Worm (Caenorhabditis elegans) whole organism, L4 larva: ENCODE results near the gene vrp-1.
A peak's percentile ranks its signal among the peaks of the same experiment; 100 is the strongest.

Experiments
- D1046.2 ChIP-seq: fragments of 200-800 bp; sonication (Bioruptor generic); IDR thresholded peaks from 2 replicates; pipeline ENCODE4 v1.3.6; 2022; ENCODE audit warnings: missing genetic modification characterization, missing compliant biosample characterization
- R02D3.7 ChIP-seq: fragments of 150-350 bp; sonication (generic microtip); optimal IDR thresholded peaks from 3 replicates; lab custom pipeline; 2014; ENCODE audit warnings: missing biosample characterization, missing genetic modification characterization
- Y105C5A.15 ChIP-seq: fragments of 200-800 bp; sonication (Bioruptor generic); IDR thresholded peaks from 2 replicates; pipeline ENCODE4 v1.3.6; 2022; ENCODE audit warnings: missing genetic modification characterization, missing compliant biosample characterization
- Y5F2A.4 ChIP-seq: fragments of 200-800 bp; sonication (Bioruptor generic); optimal IDR thresholded peaks from 2 replicates; lab custom pipeline; 2018; ENCODE audit warnings: mild to moderate bottlenecking, missing genetic modification characterization, missing compliant biosample characterization
- Y75B8A.6 ChIP-seq: fragments of 200-800 bp; sonication (Bioruptor generic); IDR thresholded peaks from 2 replicates; pipeline ENCODE4 v1.3.6; 2022; ENCODE audit warnings: missing genetic modification reagents, missing genetic modification characterization, missing compliant biosample characterization
- ZK546.5 ChIP-seq, 2 experiments: sonication (generic microtip); optimal IDR thresholded peaks; 2 replicates each; lab custom pipeline; 2017; ENCODE audit warnings: missing biosample characterization in 2 of 2, missing genetic modification characterization in 2 of 2
- arid-1 ChIP-seq: fragments of 200-800 bp; sonication (Bioruptor generic); conservative IDR thresholded peaks from 2 replicates; pipeline ENCODE4 v1.3.6; 2022; ENCODE audit warnings: missing genetic modification reagents, missing genetic modification characterization, missing compliant biosample characterization
- ceh-20 ChIP-seq: fragments of 200-800 bp; sonication (Bioruptor generic); IDR thresholded peaks from 2 replicates; pipeline ENCODE4 v1.3.6; 2022; ENCODE audit warnings: missing genetic modification reagents, missing genetic modification characterization, missing compliant biosample characterization
- ceh-28 ChIP-seq: fragments of 150-350 bp; optimal IDR thresholded peaks from 2 replicates; lab custom pipeline; 2014; ENCODE audit warnings: missing biosample characterization, missing genetic modification reagents, missing genetic modification characterization
- ctbp-1 ChIP-seq: fragments of 200-800 bp; sonication (Bioruptor generic); IDR thresholded peaks from 2 replicates; pipeline ENCODE4 v1.3.6; 2022; ENCODE audit warnings: missing genetic modification reagents, missing genetic modification characterization, missing compliant biosample characterization
- daf-12 ChIP-seq: fragments of 150-350 bp; optimal IDR thresholded peaks from 2 replicates; lab custom pipeline; 2014; ENCODE audit warnings: missing biosample characterization, missing genetic modification reagents, missing genetic modification characterization
- duxl-1 ChIP-seq: sonication (generic microtip); optimal IDR thresholded peaks from 2 replicates; lab custom pipeline; 2016; ENCODE audit warnings: mild to moderate bottlenecking, missing genetic modification characterization, moderate library complexity, missing compliant biosample characterization; ENCODE audit not compliant: poor library complexity
- dve-1 ChIP-seq: sonication (generic microtip); optimal IDR thresholded peaks from 2 replicates; lab custom pipeline; 2017; ENCODE audit warnings: antibody characterized with exemption, mild to moderate bottlenecking, missing genetic modification characterization, missing compliant biosample characterization; ENCODE audit not compliant: insufficient read depth
- egl-27 ChIP-seq: sonication (generic microtip); optimal IDR thresholded peaks from 3 replicates; lab custom pipeline; 2017; ENCODE audit warnings: missing biosample characterization, missing genetic modification reagents, missing genetic modification characterization
- egl-43 ChIP-seq: fragments of 200-800 bp; sonication (Bioruptor generic); IDR thresholded peaks from 2 replicates; pipeline ENCODE4 v1.3.6; 2022; ENCODE audit warnings: missing genetic modification reagents, missing genetic modification characterization, missing compliant biosample characterization
- fkh-10 ChIP-seq: fragments of 150-350 bp; optimal IDR thresholded peaks from 2 replicates; lab custom pipeline; 2014; ENCODE audit warnings: missing biosample characterization, missing genetic modification reagents, missing genetic modification characterization
- gei-8 ChIP-seq: fragments of 200-800 bp; sonication (Bioruptor generic); optimal IDR thresholded peaks from 2 replicates; lab custom pipeline; 2018; ENCODE audit warnings: mild to moderate bottlenecking, missing genetic modification characterization, missing compliant biosample characterization
- hif-1 ChIP-seq, 2 experiments: sonication (generic microtip); optimal IDR thresholded peaks; 2 replicates each; lab custom pipeline; 2016 to 2017; ENCODE audit warnings: missing compliant biosample characterization in 2 of 2, missing genetic modification characterization in 2 of 2, missing genetic modification reagents in 2 of 2, missing genotype in 2 of 2, mild to moderate bottlenecking in 1 of 2
- hlh-11 ChIP-seq: fragments of 200-800 bp; sonication (Bioruptor generic); optimal IDR thresholded peaks from 2 replicates; lab custom pipeline; 2018; ENCODE audit warnings: mild to moderate bottlenecking, missing genetic modification characterization, missing compliant biosample characterization
- hmg-1.1 ChIP-seq: fragments of 200-800 bp; sonication (Bioruptor generic); IDR thresholded peaks from 2 replicates; pipeline ENCODE4 v1.3.6; 2022; ENCODE audit warnings: missing genetic modification reagents, missing genetic modification characterization, missing compliant biosample characterization
- jun-1 ChIP-seq: fragments of 150-350 bp; optimal IDR thresholded peaks from 2 replicates; lab custom pipeline; 2014; ENCODE audit warnings: missing biosample characterization, missing genetic modification reagents, missing genetic modification characterization
- lim-7 ChIP-seq: fragments of 200-800 bp; sonication (Bioruptor generic); IDR thresholded peaks from 2 replicates; pipeline ENCODE4 v1.3.6; 2022; ENCODE audit warnings: missing genetic modification characterization, missing compliant biosample characterization
- lin-15B ChIP-seq: fragments of 150-350 bp; sonication (generic microtip); optimal IDR thresholded peaks from 3 replicates; lab custom pipeline; 2014; ENCODE audit warnings: missing biosample characterization, missing genetic modification characterization
- lin-29 ChIP-seq: fragments of 200-800 bp; sonication (Bioruptor generic); IDR thresholded peaks from 2 replicates; pipeline ENCODE4 v1.3.6; 2022; ENCODE audit warnings: missing genetic modification reagents, missing genetic modification characterization, missing compliant biosample characterization
- lin-38 ChIP-seq: fragments of 200-800 bp; sonication (Bioruptor generic); IDR thresholded peaks from 2 replicates; pipeline ENCODE4 v1.3.6; 2022; ENCODE audit warnings: missing genetic modification reagents, missing genetic modification characterization, missing compliant biosample characterization
- madf-5 ChIP-seq, 2 experiments: fragments of 200-800 bp; sonication (Bioruptor generic); IDR thresholded peaks; 2 replicates each; pipeline ENCODE4 v1.3.6; 2022; ENCODE audit warnings: missing compliant biosample characterization in 2 of 2, missing genetic modification characterization in 2 of 2
- mes-2 ChIP-seq: sonication (generic microtip); optimal IDR thresholded peaks from 2 replicates; lab custom pipeline; 2016; ENCODE audit warnings: missing genotype, mild to moderate bottlenecking, missing genetic modification characterization, missing compliant biosample characterization; ENCODE audit not compliant: poor library complexity, severe bottlenecking
- mxl-3 ChIP-seq: fragments of 200-800 bp; sonication (Bioruptor generic); optimal IDR thresholded peaks from 2 replicates; lab custom pipeline; 2018; ENCODE audit warnings: mild to moderate bottlenecking, missing genetic modification characterization, missing compliant biosample characterization
- nhr-11 ChIP-seq: fragments of 150-350 bp; optimal IDR thresholded peaks from 2 replicates; lab custom pipeline; 2014; ENCODE audit warnings: missing biosample characterization, missing genetic modification characterization
- nhr-111 ChIP-seq: fragments of 200-800 bp; sonication (Bioruptor generic); optimal IDR thresholded peaks from 2 replicates; lab custom pipeline; 2018; ENCODE audit warnings: mild to moderate bottlenecking, missing genetic modification characterization, missing compliant biosample characterization
- nhr-237 ChIP-seq: sonication (generic microtip); optimal IDR thresholded peaks from 2 replicates; lab custom pipeline; 2017; ENCODE audit warnings: missing biosample characterization, missing genetic modification characterization
- nhr-25 ChIP-seq: sonication (generic microtip); optimal IDR thresholded peaks from 2 replicates; lab custom pipeline; 2017; ENCODE audit warnings: missing genetic modification characterization, mild to moderate bottlenecking, missing compliant biosample characterization, antibody characterized with exemption, moderate library complexity, borderline replicate concordance; ENCODE audit not compliant: insufficient read depth
- nhr-76 ChIP-seq: fragments of 150-350 bp; optimal IDR thresholded peaks from 2 replicates; lab custom pipeline; 2014; ENCODE audit warnings: missing biosample characterization, missing genetic modification characterization
- nhr-77 ChIP-seq: fragments of 150-350 bp; optimal IDR thresholded peaks from 2 replicates; lab custom pipeline; 2014; ENCODE audit warnings: missing biosample characterization, missing genetic modification characterization
- pha-4 ChIP-seq, 2 experiments: fragments of 150-350 bp in 1 of 2; fragments of 200-800 bp in 1 of 2; sonication (Bioruptor generic) in 1 of 2; IDR thresholded peaks in 1 of 2; optimal IDR thresholded peaks in 1 of 2; 2 replicates each; pipeline versions ENCODE4 v1.3.6 to Lab custom; 2014 to 2022; ENCODE audit warnings: missing genetic modification characterization in 2 of 2, missing genetic modification reagents in 2 of 2, missing biosample characterization in 1 of 2, missing compliant biosample characterization in 1 of 2
- php-3 ChIP-seq: fragments of 200-800 bp; sonication (Bioruptor generic); IDR thresholded peaks from 2 replicates; pipeline ENCODE4 v1.3.6; 2022; ENCODE audit warnings: missing genetic modification reagents, missing genetic modification characterization, missing compliant biosample characterization
- pqm-1 ChIP-seq: sonication (generic microtip); optimal IDR thresholded peaks from 2 replicates; lab custom pipeline; 2017; ENCODE audit warnings: missing biosample characterization, missing genetic modification characterization
- rbr-2 ChIP-seq: sonication (generic microtip); optimal IDR thresholded peaks from 2 replicates; lab custom pipeline; 2016; ENCODE audit warnings: missing genotype, missing genetic modification characterization, missing compliant biosample characterization
- sdz-12 ChIP-seq: fragments of 200-800 bp; sonication (Bioruptor generic); optimal IDR thresholded peaks from 2 replicates; lab custom pipeline; 2018; ENCODE audit warnings: mild to moderate bottlenecking, missing genetic modification characterization, missing compliant biosample characterization
- snpc-1.2 ChIP-seq: fragments of 200-800 bp; sonication (Bioruptor generic); IDR thresholded peaks from 2 replicates; pipeline ENCODE4 v1.3.6; 2022; ENCODE audit warnings: missing genetic modification reagents, missing genetic modification characterization, missing compliant biosample characterization
- snpc-4 ChIP-seq: fragments of 150-350 bp; optimal IDR thresholded peaks from 2 replicates; lab custom pipeline; 2014; ENCODE audit warnings: missing biosample characterization, missing genetic modification characterization
- spr-1 ChIP-seq: sonication (generic microtip); optimal IDR thresholded peaks from 2 replicates; lab custom pipeline; 2016; ENCODE audit warnings: mild to moderate bottlenecking, missing genetic modification characterization, missing compliant biosample characterization
- tag-97 ChIP-seq: fragments of 200-800 bp; sonication (Bioruptor generic); IDR thresholded peaks from 2 replicates; pipeline ENCODE4 v1.3.6; 2022; ENCODE audit warnings: missing genetic modification characterization, missing compliant biosample characterization
- tra-1 ChIP-seq: fragments of 200-800 bp; sonication (Bioruptor generic); IDR thresholded peaks from 2 replicates; pipeline ENCODE4 v1.3.6; 2022; ENCODE audit warnings: missing genetic modification reagents, missing genetic modification characterization, missing compliant biosample characterization
- unc-130 ChIP-seq: sonication (generic microtip); optimal IDR thresholded peaks from 2 replicates; lab custom pipeline; 2016; ENCODE audit warnings: missing genetic modification reagents, missing genetic modification characterization, missing compliant biosample characterization
- unc-62 ChIP-seq, 3 experiments: fragments of 150-350 bp in 1 of 3; sonication (generic microtip); optimal IDR thresholded peaks in 2 of 3; peaks in 1 of 3; 1 replicate in 1 of 3; 2 replicates in 2 of 3; lab custom pipeline; 2014 to 2017; ENCODE audit warnings: missing biosample characterization in 3 of 3, missing genetic modification characterization in 3 of 3, missing genetic modification reagents in 3 of 3, missing genotype in 1 of 3
- zfp-2 ChIP-seq: sonication (generic microtip); optimal IDR thresholded peaks from 2 replicates; lab custom pipeline; 2016; ENCODE audit warnings: mild to moderate bottlenecking, missing genetic modification characterization, missing compliant biosample characterization
- zfp-3 ChIP-seq: fragments of 200-800 bp; sonication (Bioruptor generic); conservative IDR thresholded peaks from 2 replicates; pipeline ENCODE4 v1.3.6; 2022; ENCODE audit warnings: missing genetic modification reagents, missing genetic modification characterization, missing compliant biosample characterization
- ztf-11 ChIP-seq: fragments of 150-350 bp; optimal IDR thresholded peaks from 2 replicates; lab custom pipeline; 2014; ENCODE audit warnings: missing biosample characterization, missing genetic modification characterization

vrp-1 gene

DNA sequence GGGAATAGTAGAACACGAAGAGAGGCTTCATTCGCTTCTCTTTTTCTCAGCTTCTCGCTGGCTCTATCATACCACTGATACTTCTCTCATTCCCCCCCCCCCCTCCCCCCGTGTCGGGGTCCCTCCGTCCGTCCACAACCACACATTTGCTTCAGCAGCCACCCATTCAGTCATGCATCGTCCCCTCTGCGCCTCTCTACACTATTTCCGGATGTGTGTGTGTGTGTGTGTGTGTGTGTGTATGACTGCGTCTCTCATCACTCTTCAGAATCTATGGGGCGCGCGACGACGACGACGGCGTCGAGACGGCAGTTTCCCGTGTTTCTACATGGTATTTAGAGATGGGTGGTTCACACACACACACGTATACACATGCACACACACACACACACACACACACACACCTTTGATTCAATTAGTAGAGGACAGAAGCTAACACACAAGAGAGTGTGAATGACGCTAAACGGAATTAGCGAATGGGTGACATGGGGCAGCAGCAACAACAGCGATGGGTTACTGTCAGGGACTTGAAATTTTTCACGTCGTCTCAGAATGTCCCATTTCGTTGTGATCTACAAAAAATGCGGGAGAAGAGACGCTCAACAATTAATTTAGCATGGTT is 19.0 kb upstream of the vrp-1 start (continued):
- TF ChIP-seq zfp-2 (tag; lab: Kevin White, UChicago) (no peak), nhr-77 (tag; lab: Kevin White, UChicago) (no peak), unc-62 (GFP tag; optimal IDR thresholded peaks at IDR 0.05 in 1 of 2; lab: Kevin White, UChicago) (peak in 1 of 2 experiments; percentile 88), unc-62 (tag; optimal IDR thresholded peaks at IDR 0.05; lab: Kevin White, UChicago) (no peak), zfp-3 (GFP tag; lab: Robert Waterston, UW) (no peak), ceh-20 (peak; percentile 67), ZK546.5 (tag; optimal IDR thresholded peaks at IDR 0.05; lab: Kevin White, UChicago) (no peak), egl-27 (tag; lab: Kevin White, UChicago) (no peak), fkh-10 (GFP tag; lab: Kevin White, UChicago) (no peak), Y5F2A.4 (GFP tag; lab: Kevin White, UChicago) (no peak), tag-97 (no peak), daf-12 (no peak), snpc-1.2 (peak; percentile 52; the same call in 1 of the 2 replicates), tra-1 (GFP tag; lab: Robert Waterston, UW) (peak; percentile 63; the same call in 1 of the 2 replicates), ceh-28 (tag; lab: Kevin White, UChicago) (no peak), madf-5 (GFP tag; IDR thresholded peaks at IDR 0.05; lab: Robert Waterston, UW) (no peak), dve-1 (peak; percentile 3), hlh-11 (tag; lab: Kevin White, UChicago) (peak; percentile 68), Y75B8A.6 (GFP tag; lab: Robert Waterston, UW) (no peak), pha-4 (GFP tag; IDR thresholded peaks at IDR 0.05; lab: Robert Waterston, UW) (peak; percentile 72; the same call in 1 of the 2 replicates), pha-4 (tag; optimal IDR thresholded peaks at IDR 0.05; lab: Kevin White, UChicago) (no peak), nhr-237 (tag; lab: Kevin White, UChicago) (no peak), lin-15B (no peak), mxl-3 (GFP tag; lab: Kevin White, UChicago) (peak; percentile 42), arid-1 (GFP tag; lab: Robert Waterston, UW) (no peak), pqm-1 (no peak), ztf-11 (tag; lab: Kevin White, UChicago) (no peak), lim-7 (GFP tag; lab: Robert Waterston, UW) (no peak), Y105C5A.15 (GFP tag; lab: Robert Waterston, UW) (peak; percentile 48; the same call in 1 of the 2 replicates), nhr-111 (GFP tag; lab: Kevin White, UChicago) (no peak), duxl-1 (tag; lab: Kevin White, UChicago) (no peak), gei-8 (no peak), sdz-12 (no peak), jun-1 (tag; lab: Kevin White, UChicago) (no peak), snpc-4 (no peak), spr-1 (tag; lab: Kevin White, UChicago) (no peak), ctbp-1 (GFP tag; lab: Robert Waterston, UW) (peak; percentile 87), lin-38 (GFP tag; lab: Robert Waterston, UW) (peak; percentile 47), hif-1 (tag; optimal IDR thresholded peaks at IDR 0.05; lab: Kevin White, UChicago) (peak in 1 of 2 experiments; percentile 66), hmg-1.1 (GFP tag; lab: Robert Waterston, UW) (peak; percentile 88), mes-2 (tag; lab: Kevin White, UChicago) (peak; percentile 37), D1046.2 (GFP tag; lab: Robert Waterston, UW) (no peak), php-3 (GFP tag; lab: Robert Waterston, UW) (no peak), rbr-2 (tag; lab: Kevin White, UChicago) (peak; percentile 38), nhr-76 (no peak), egl-43 (peak; percentile 74), unc-130 (GFP tag; lab: Kevin White, UChicago) (no peak), R02D3.7 (no peak), lin-29 (GFP tag; lab: Robert Waterston, UW) (no peak), nhr-25 (no peak), nhr-11 (no peak)
